Worm (Caenorhabditis elegans): ENCODE data around the gene sym-2.
A peak's percentile ranks its signal among the peaks of the same experiment; 100 is the strongest.

The sym-2 gene

ce11 chrII:9211684-9212083, 23.4 kb upstream of the sym-2 start:
- TF ChIP-seq ztf-18 (tag; optimal IDR thresholded peaks at IDR 0.05): peak; percentile 53
- TF ChIP-seq hmg-20 (GFP tag; IDR thresholded peaks at IDR 0.05): peak; percentile 68; the same call in 1 of the 2 replicates
- peak; percentile 16 for TF ChIP-seq mxl-1 (tag; optimal IDR thresholded peaks at IDR 0.05)
- TF ChIP-seq F57C9.4 (tag; optimal IDR thresholded peaks at IDR 0.05): no peak
- no peak for TF ChIP-seq nhr-179 (tag; optimal IDR thresholded peaks at IDR 0.05)
- TF ChIP-seq F22D6.2 (tag; optimal IDR thresholded peaks at IDR 0.05): no peak
- no peak for TF ChIP-seq ztf-22 (GFP tag; optimal IDR thresholded peaks at IDR 0.05)
- no peak for TF ChIP-seq egl-18 (GFP tag; IDR thresholded peaks at IDR 0.05)
- TF ChIP-seq Y67H2A.10 (GFP tag; conservative IDR thresholded peaks at IDR 0.05): no peak
- no peak for TF ChIP-seq rec-8 (tag; optimal IDR thresholded peaks at IDR 0.05)
- TF ChIP-seq C06A6.2 (GFP tag; conservative IDR thresholded peaks at IDR 0.05): no peak
- no peak for TF ChIP-seq egl-44 (GFP tag; IDR thresholded peaks at IDR 0.05)
- no peak for TF ChIP-seq tlf-1 (GFP tag; optimal IDR thresholded peaks at IDR 0.05)
- TF ChIP-seq unc-62 (GFP tag; optimal IDR thresholded peaks at IDR 0.05): no peak
- no peak for TF ChIP-seq ceh-58 (GFP tag; IDR thresholded peaks at IDR 0.05)
- TF ChIP-seq ztf-6 (GFP tag; IDR thresholded peaks at IDR 0.05): no peak
- no peak for TF ChIP-seq cebp-2 (GFP tag; IDR thresholded peaks at IDR 0.05)
- peak; percentile 65 for TF ChIP-seq nhr-90 (tag; optimal IDR thresholded peaks at IDR 0.05)
- no peak for TF ChIP-seq lin-40 (tag; optimal IDR thresholded peaks at IDR 0.05)
- TF ChIP-seq hlh-12 (tag; optimal IDR thresholded peaks at IDR 0.05): no peak
- peak; percentile 81 for TF ChIP-seq him-1 (tag; optimal IDR thresholded peaks at IDR 0.05)
- TF ChIP-seq efl-1 (GFP tag; optimal IDR thresholded peaks at IDR 0.05): no peak
- TF ChIP-seq ztf-25 (GFP tag; IDR thresholded peaks at IDR 0.05): 0 out of 2 replicates have a peak, but pooled peaks have one; percentile 43
- peak; percentile 63 for TF ChIP-seq ZK185.1 (tag; optimal IDR thresholded peaks at IDR 0.05; ENCODE audit: poor library complexity, severe bottlenecking)
- TF ChIP-seq gei-17 (GFP tag; optimal IDR thresholded peaks at IDR 0.05): no peak
- peak in 1 of 2 experiments; percentile 31 for TF ChIP-seq let-607 (tag; optimal IDR thresholded peaks at IDR 0.05)
- TF ChIP-seq snpc-3.4 (tag; optimal IDR thresholded peaks at IDR 0.05): peak; percentile 75
- TF ChIP-seq snpc-4 (GFP tag; optimal IDR thresholded peaks at IDR 0.05): peak; percentile 90
- TF ChIP-seq snpc-4 (tag; optimal IDR thresholded peaks at IDR 0.05): peak; percentile 95 to 97 (median 96)
- TF ChIP-seq T07F8.4 (tag; optimal IDR thresholded peaks at IDR 0.05): peak; percentile 3
- no peak for TF ChIP-seq pha-4 (tag; optimal IDR thresholded peaks at IDR 0.05)
- TF ChIP-seq ceh-40 (GFP tag; IDR thresholded peaks at IDR 0.05): no peak
- no peak for TF ChIP-seq Y95B8A.8 (GFP tag; IDR thresholded peaks at IDR 0.05)
- no peak for TF ChIP-seq zfh-2 (GFP tag; conservative IDR thresholded peaks at IDR 0.05)
- TF ChIP-seq F52B5.7 (tag; optimal IDR thresholded peaks at IDR 0.05): no peak
- no peak for TF ChIP-seq sea-2 (GFP tag; IDR thresholded peaks at IDR 0.05)
- TF ChIP-seq madf-8 (GFP tag; conservative IDR thresholded peaks at IDR 0.05): no peak; the same call in 1 of the 2 replicates
- peak; percentile 19 for TF ChIP-seq hrde-1 (tag; optimal IDR thresholded peaks at IDR 0.05; ENCODE audit: borderline replicate concordance)
- TF ChIP-seq rcor-1 (GFP tag; IDR thresholded peaks at IDR 0.05): peak; percentile 59; the same call in 1 of the 2 replicates
- TF ChIP-seq repo-1 (tag; optimal IDR thresholded peaks at IDR 0.05): peak; percentile 57
- peak; percentile 46 for TF ChIP-seq F49E8.2 (tag; optimal IDR thresholded peaks at IDR 0.05; ENCODE audit: insufficient read depth)
- no peak for TF ChIP-seq F57A8.1 (GFP tag; optimal IDR thresholded peaks at IDR 0.05)
- TF ChIP-seq lsy-27 (tag; optimal IDR thresholded peaks at IDR 0.05; ENCODE audit: borderline replicate concordance, insufficient read depth): no peak
- no peak for TF ChIP-seq ztf-26 (tag; optimal IDR thresholded peaks at IDR 0.05)
- TF ChIP-seq aptf-3 (GFP tag; IDR thresholded peaks at IDR 0.05): no peak
- TF ChIP-seq fkh-3 (tag; optimal IDR thresholded peaks at IDR 0.05): no peak
- peak; percentile 71; the same call in 1 of the 2 replicates for TF ChIP-seq lin-26 (GFP tag; IDR thresholded peaks at IDR 0.05)
- peak; percentile 79 for TF ChIP-seq D2030.7 (GFP tag; IDR thresholded peaks at IDR 0.05)
